Fruit fly (Drosophila melanogaster) whole organism, embryonic: ENCODE results near the gene CG11131.
A peak's percentile ranks its signal among the peaks of the same experiment; 100 is the strongest.

ENCODE experiments used
- ATbp ChIP-seq: fragments of 200-800 bp; sonication (Bioruptor generic); optimal IDR thresholded peaks from 2 replicates; lab custom pipeline; 2017; ENCODE audit warnings: missing biosample characterization, mild to moderate bottlenecking, missing genetic modification characterization, missing genetic modification reagents
- Adf1 ChIP-seq: fragments of 200-800 bp; sonication (Bioruptor generic); IDR thresholded peaks from 2 replicates; pipeline ENCODE4 v1.3.6; 2022; ENCODE audit warnings: missing biosample characterization, missing genetic modification characterization
- Atf-2 ChIP-seq: fragments of 200-800 bp; sonication (Bioruptor generic); optimal IDR thresholded peaks from 2 replicates; lab custom pipeline; 2016; ENCODE audit warnings: missing biosample characterization, missing genetic modification characterization
- BtbVII ChIP-seq: fragments of 200-800 bp; sonication (Bioruptor generic); optimal IDR thresholded peaks from 3 replicates; lab custom pipeline; 2017; ENCODE audit warnings: missing biosample characterization, mild to moderate bottlenecking, missing genetic modification characterization
- CG10147 ChIP-seq: fragments of 200-800 bp; sonication (Bioruptor generic); optimal IDR thresholded peaks from 2 replicates; lab custom pipeline; 2019; ENCODE audit warnings: missing biosample characterization, mild to moderate bottlenecking, missing genetic modification characterization, moderate library complexity
- CG10543 ChIP-seq: fragments of 200-800 bp; sonication (Bioruptor generic); optimal IDR thresholded peaks from 3 replicates; lab custom pipeline; 2017; ENCODE audit warnings: missing biosample characterization, mild to moderate bottlenecking, missing genetic modification characterization, moderate library complexity
- CG12155 ChIP-seq: fragments of 200-800 bp; sonication (Bioruptor generic); optimal IDR thresholded peaks from 3 replicates; lab custom pipeline; 2016; ENCODE audit warnings: missing biosample characterization, missing genetic modification characterization
- CG12299 ChIP-seq: fragments of 200-800 bp; sonication (Bioruptor generic); optimal IDR thresholded peaks from 2 replicates; lab custom pipeline; 2018; ENCODE audit warnings: missing biosample characterization, mild to moderate bottlenecking, missing genetic modification characterization
- CG13287 ChIP-seq: fragments of 200-800 bp; sonication (Bioruptor generic); IDR thresholded peaks from 2 replicates; pipeline ENCODE4 v1.3.6; 2022; ENCODE audit warnings: missing biosample characterization, missing genetic modification characterization; ENCODE audit not compliant: partially characterized antibody
- CG14441 ChIP-seq: fragments of 200-800 bp; sonication (Bioruptor generic); IDR thresholded peaks from 2 replicates; pipeline ENCODE4 v1.3.6; 2022; ENCODE audit warnings: missing biosample characterization, missing genetic modification characterization
- CG17328 ChIP-seq: fragments of 200-800 bp; sonication (Bioruptor generic); IDR thresholded peaks from 2 replicates; pipeline ENCODE4 v1.3.6; 2022; ENCODE audit warnings: missing biosample characterization, missing genetic modification characterization
- CG31224 ChIP-seq: fragments of 200-800 bp; sonication (Bioruptor generic); IDR thresholded peaks from 2 replicates; pipeline ENCODE4 v1.3.6; 2022; ENCODE audit warnings: missing biosample characterization, missing genetic modification characterization
- CG42726 ChIP-seq: fragments of 200-800 bp; sonication (Bioruptor generic); IDR thresholded peaks from 2 replicates; pipeline ENCODE4 v1.3.6; 2022; ENCODE audit warnings: missing biosample characterization, missing genetic modification characterization; ENCODE audit not compliant: partially characterized antibody
- CG4328 ChIP-seq: fragments of 200-800 bp; sonication (Bioruptor generic); optimal IDR thresholded peaks from 3 replicates; lab custom pipeline; 2017; ENCODE audit warnings: missing biosample characterization, missing genetic modification reagents, missing genetic modification characterization
- CG5180 ChIP-seq: fragments of 200-800 bp; sonication (Bioruptor generic); optimal IDR thresholded peaks from 3 replicates; lab custom pipeline; 2017; ENCODE audit warnings: missing biosample characterization, missing genetic modification characterization, mild to moderate bottlenecking, moderate library complexity, missing genetic modification reagents
- CG8290 ChIP-seq, 3 experiments: fragments of 200-800 bp; sonication (Bioruptor generic); optimal IDR thresholded peaks; 2 replicates each; lab custom pipeline; 2016 to 2019; ENCODE audit warnings: missing biosample characterization in 3 of 3, missing genetic modification characterization in 3 of 3, mild to moderate bottlenecking in 2 of 3, moderate library complexity in 1 of 3
- CG9437 ChIP-seq: fragments of 200-800 bp; sonication (Bioruptor generic); optimal IDR thresholded peaks from 2 replicates; lab custom pipeline; 2018; ENCODE audit warnings: missing biosample characterization, mild to moderate bottlenecking, missing genetic modification characterization
- Deaf1 ChIP-seq: fragments of 200-800 bp; optimal IDR thresholded peaks from 3 replicates; lab custom pipeline; 2019; ENCODE audit warnings: missing biosample characterization, mild to moderate bottlenecking, missing genetic modification characterization, moderate library complexity
- Eip74EF ChIP-seq, 2 experiments: fragments of 200-800 bp in 1 of 2; fragments of >200 bp in 1 of 2; sonication (Bioruptor generic) in 1 of 2; optimal IDR thresholded peaks; 2 replicates each; lab custom pipeline; 2017 to 2019; ENCODE audit warnings: missing biosample characterization in 2 of 2, missing genetic modification characterization in 2 of 2, mild to moderate bottlenecking in 1 of 2, moderate library complexity in 1 of 2
- GATAe ChIP-seq: fragments of 200-800 bp; sonication (Bioruptor generic); conservative IDR thresholded peaks from 2 replicates; pipeline ENCODE4 v1.3.6; 2022; ENCODE audit warnings: missing biosample characterization, missing genetic modification characterization
- Hand ChIP-seq: fragments of 200-800 bp; sonication (Bioruptor generic); optimal IDR thresholded peaks from 2 replicates; lab custom pipeline; 2017; ENCODE audit warnings: mild to moderate bottlenecking, missing biosample characterization, missing genetic modification reagents, missing genetic modification characterization
- Hr78 ChIP-seq, 2 experiments: fragments of 200-800 bp in 1 of 2; fragments of >200 bp in 1 of 2; sonication (Bioruptor generic) in 1 of 2; optimal IDR thresholded peaks; 2 replicates each; lab custom pipeline; 2017 to 2019; ENCODE audit warnings: missing biosample characterization in 2 of 2, missing genetic modification characterization in 2 of 2, mild to moderate bottlenecking in 1 of 2, moderate library complexity in 1 of 2
- Jarid2 ChIP-seq: fragments of 200-800 bp; sonication (Bioruptor generic); optimal IDR thresholded peaks from 3 replicates; lab custom pipeline; 2017; ENCODE audit warnings: mild to moderate bottlenecking, missing biosample characterization, missing genetic modification reagents, missing genetic modification characterization
- Ssrp ChIP-seq: fragments of 200-800 bp; sonication (Bioruptor generic); optimal IDR thresholded peaks from 2 replicates; lab custom pipeline; 2018; ENCODE audit warnings: missing biosample characterization, mild to moderate bottlenecking, missing genetic modification characterization, moderate library complexity
- Tbp ChIP-seq: fragments of >200 bp; optimal IDR thresholded peaks from 2 replicates; lab custom pipeline; 2018; ENCODE audit warnings: missing biosample characterization, missing genetic modification characterization
- ab ChIP-seq: fragments of 200-800 bp; sonication (Bioruptor generic); optimal IDR thresholded peaks from 2 replicates; lab custom pipeline; 2016; ENCODE audit warnings: missing biosample characterization, missing genetic modification characterization
- ci ChIP-seq: fragments of 200-800 bp; sonication (Bioruptor generic); IDR thresholded peaks from 3 replicates; pipeline ENCODE4 v1.3.6; 2022; ENCODE audit warnings: missing biosample characterization, missing genetic modification characterization
- crol ChIP-seq: fragments of 200-800 bp; sonication (Bioruptor generic); IDR thresholded peaks from 2 replicates; pipeline ENCODE4 v1.3.6; 2022; ENCODE audit warnings: missing biosample characterization, missing genetic modification characterization
- crp ChIP-seq, 2 experiments: fragments of 200-800 bp; sonication (Bioruptor generic); optimal IDR thresholded peaks; 2 replicates in 1 of 2; 3 replicates in 1 of 2; lab custom pipeline; 2017; ENCODE audit warnings: missing biosample characterization in 2 of 2, missing genetic modification characterization in 2 of 2, mild to moderate bottlenecking in 1 of 2, moderate library complexity in 1 of 2
- exex ChIP-seq: fragments of 200-800 bp; sonication (Bioruptor generic); optimal IDR thresholded peaks from 4 replicates; lab custom pipeline; 2018; ENCODE audit warnings: missing biosample characterization, mild to moderate bottlenecking, missing genetic modification characterization, moderate library complexity
- gcm ChIP-seq: fragments of 200-800 bp; sonication (Bioruptor generic); optimal IDR thresholded peaks from 2 replicates; lab custom pipeline; 2019; ENCODE audit warnings: missing biosample characterization, mild to moderate bottlenecking, missing genetic modification characterization, moderate library complexity
- hb ChIP-seq: fragments of 200-800 bp; sonication (Bioruptor generic); IDR thresholded peaks from 3 replicates; pipeline ENCODE4 v1.3.6; 2022; ENCODE audit warnings: missing biosample characterization, missing genetic modification characterization; ENCODE audit not compliant: partially characterized antibody
- kni ChIP-seq: fragments of 200-800 bp; sonication (Bioruptor generic); optimal IDR thresholded peaks from 3 replicates; lab custom pipeline; 2017; ENCODE audit warnings: mild to moderate bottlenecking, missing biosample characterization, missing genetic modification reagents, missing genetic modification characterization
- lab ChIP-seq: fragments of 200-800 bp; sonication (Bioruptor generic); optimal IDR thresholded peaks from 3 replicates; lab custom pipeline; 2017; ENCODE audit warnings: missing biosample characterization, missing genetic modification characterization, mild to moderate bottlenecking, moderate library complexity, missing genetic modification reagents
- otp ChIP-seq: fragments of 200-800 bp; sonication (Bioruptor generic); IDR thresholded peaks from 3 replicates; pipeline ENCODE4, ENCODE4 v1.3.6; 2022; ENCODE audit warnings: missing biosample characterization, missing genetic modification characterization
- pan ChIP-seq, 4 experiments: fragments of >200 bp in 3 of 4; fragments of 200-800 bp in 1 of 4; sonication (Bioruptor generic) in 1 of 4; optimal IDR thresholded peaks in 3 of 4; IDR thresholded peaks in 1 of 4; 2 replicates each; pipeline versions ENCODE4 v1.3.6 to Lab custom; 2017 to 2022; ENCODE audit warnings: missing biosample characterization in 2 of 4, missing genetic modification characterization in 2 of 4, mixed read lengths in 1 of 4
- pho ChIP-seq: fragments of 200-800 bp; sonication (Bioruptor generic); optimal IDR thresholded peaks from 2 replicates; lab custom pipeline; 2016; ENCODE audit warnings: missing biosample characterization, missing genetic modification characterization
- prd ChIP-seq, 3 experiments: fragments of >200 bp in 2 of 3; fragments of 200-800 bp in 1 of 3; sonication (Bioruptor generic) in 1 of 3; optimal IDR thresholded peaks in 2 of 3; IDR thresholded peaks in 1 of 3; 2 replicates in 2 of 3; 3 replicates in 1 of 3; pipeline versions ENCODE4 v1.3.6 to Lab custom; 2017 to 2022; ENCODE audit warnings: missing biosample characterization in 1 of 3, missing genetic modification characterization in 1 of 3
- psq ChIP-seq: fragments of 200-800 bp; sonication (Bioruptor generic); optimal IDR thresholded peaks from 2 replicates; lab custom pipeline; 2017; ENCODE audit warnings: missing biosample characterization, missing genetic modification characterization
- rib ChIP-seq: fragments of 200-800 bp; sonication (Bioruptor generic); IDR thresholded peaks from 2 replicates; pipeline ENCODE4 v1.3.6; 2022; ENCODE audit warnings: missing biosample characterization, missing genetic modification characterization
- salm ChIP-seq: fragments of 200-800 bp; sonication (Bioruptor generic); optimal IDR thresholded peaks from 2 replicates; lab custom pipeline; 2018; ENCODE audit warnings: missing biosample characterization, mild to moderate bottlenecking, missing genetic modification characterization
- sug ChIP-seq: fragments of 200-800 bp; optimal IDR thresholded peaks from 2 replicates; lab custom pipeline; 2019; ENCODE audit warnings: missing biosample characterization, mild to moderate bottlenecking, missing genetic modification characterization, moderate library complexity
- tgo ChIP-seq: fragments of 200-800 bp; sonication (Bioruptor generic); IDR thresholded peaks from 3 replicates; pipeline ENCODE4 v1.3.6; 2022; ENCODE audit warnings: missing biosample characterization, missing genetic modification characterization
- toy ChIP-seq: fragments of 200-800 bp; sonication (Bioruptor generic); IDR thresholded peaks from 2 replicates; pipeline ENCODE4 v1.3.6; 2022; ENCODE audit warnings: missing biosample characterization, missing genetic modification characterization
- unc-4 ChIP-seq: fragments of 200-800 bp; sonication (Bioruptor generic); IDR thresholded peaks from 2 replicates; pipeline ENCODE4 v1.3.6; 2022; ENCODE audit warnings: missing biosample characterization, missing genetic modification characterization; ENCODE audit not compliant: partially characterized antibody
- zfh1 ChIP-seq: fragments of 200-800 bp; sonication (Bioruptor generic); IDR thresholded peaks from 3 replicates; pipeline ENCODE4 v1.3.6; 2022; ENCODE audit warnings: missing biosample characterization, missing genetic modification characterization

The CG11131 gene

dm6 chr3L:22887677-22888076, 10.9 kb upstream of the CG11131 start:
- no peak for TF ChIP-seq crp (GFP tag; optimal IDR thresholded peaks at IDR 0.05; lab: Kevin White, UChicago)
- TF ChIP-seq lab, result peak; percentile 1
- no peak for TF ChIP-seq ATbp (GFP tag; lab: Kevin White, UChicago)
- no peak for TF ChIP-seq hb
- TF ChIP-seq BtbVII, result peak; percentile 16
- 0 out of 3 replicates have a peak, but pooled peaks have one; percentile 22 for TF ChIP-seq ci (GFP tag; lab: Robert Waterston, UW)
- TF ChIP-seq tgo (GFP tag; lab: Robert Waterston, UW), result no peak
- TF ChIP-seq CG9437 (GFP tag; lab: Kevin White, UChicago), result no peak
- TF ChIP-seq Atf-2 (GFP tag; lab: Kevin White, UChicago), result no peak
- TF ChIP-seq pho (GFP tag; lab: Kevin White, UChicago), result no peak
- no peak for TF ChIP-seq CG14441 (GFP tag; lab: Robert Waterston, UW)
- no peak for TF ChIP-seq zfh1 (GFP tag; lab: Robert Waterston, UW)
- TF ChIP-seq CG42726 (GFP tag; lab: Robert Waterston, UW), result 0 out of 2 replicates have a peak, but pooled peaks have one; percentile 8
- TF ChIP-seq ab (GFP tag; lab: Kevin White, UChicago), result no peak
- no peak for TF ChIP-seq pan (optimal IDR thresholded peaks at IDR 0.05; lab: Kevin White, UChicago)
- no peak for TF ChIP-seq pan (GFP tag; optimal IDR thresholded peaks at IDR 0.05 in 1 of 2, IDR thresholded peaks at IDR 0.05 in 1 of 2)
- TF ChIP-seq sug (tag; lab: Kevin White, UChicago), result peak; percentile 16
- no peak for TF ChIP-seq gcm
- TF ChIP-seq exex (tag; lab: Kevin White, UChicago), result peak; percentile 27
- TF ChIP-seq Jarid2, result no peak
- no peak for TF ChIP-seq CG12155 (GFP tag; lab: Kevin White, UChicago)
- TF ChIP-seq prd (optimal IDR thresholded peaks at IDR 0.05; lab: Kevin White, UChicago), result no peak
- TF ChIP-seq prd (GFP tag; IDR thresholded peaks at IDR 0.05; lab: Robert Waterston, UW), result no peak
- TF ChIP-seq CG31224 (GFP tag; lab: Robert Waterston, UW), result 0 out of 2 replicates have a peak, but pooled peaks have one; percentile 20
- TF ChIP-seq otp, result peak; percentile 66; the same call in 1 of the 3 replicates
- TF ChIP-seq psq (GFP tag; lab: Kevin White, UChicago), result no peak
- TF ChIP-seq toy (GFP tag; lab: Robert Waterston, UW), result no peak
- TF ChIP-seq CG13287 (GFP tag; lab: Robert Waterston, UW), result no peak
- TF ChIP-seq GATAe (GFP tag; lab: Robert Waterston, UW), result no peak
- TF ChIP-seq Tbp (GFP tag; lab: Kevin White, UChicago), result no peak
- TF ChIP-seq, all 482 proteins: peak for 8

dm6 chr3L:22888591-22889258, 9.8 kb upstream of the CG11131 start:
- TF ChIP-seq CG8290 (GFP tag; optimal IDR thresholded peaks at IDR 0.05; lab: Kevin White, UChicago) (no peak), CG8290 (tag; optimal IDR thresholded peaks at IDR 0.05; lab: Kevin White, UChicago) (peak in 1 of 2 experiments; percentile 7), Deaf1 (peak; percentile 68), unc-4 (GFP tag; lab: Robert Waterston, UW) (no peak), kni (peak; percentile 61), salm (tag; lab: Kevin White, UChicago) (no peak), CG4328 (no peak), Ssrp (tag; lab: Kevin White, UChicago) (no peak), CG10147 (no peak), crol (GFP tag; lab: Robert Waterston, UW) (peak; percentile 67), CG17328 (no peak), CG12299 (tag; lab: Kevin White, UChicago) (peak; percentile 24), rib (0 out of 2 replicates have a peak, but pooled peaks have one; percentile 38), Hand (GFP tag; lab: Kevin White, UChicago) (peak; percentile 17), Eip74EF (GFP tag; optimal IDR thresholded peaks at IDR 0.05; lab: Kevin White, UChicago) (peak in 1 of 2 experiments; percentile 57), Adf1 (GFP tag; lab: Robert Waterston, UW) (peak; percentile 12; the same call in 1 of the 2 replicates), CG31224 (GFP tag; lab: Robert Waterston, UW) (no peak), Hr78 (GFP tag; optimal IDR thresholded peaks at IDR 0.05; lab: Kevin White, UChicago) (peak in 1 of 2 experiments; percentile 80), CG10543 (GFP tag; lab: Kevin White, UChicago) (peak; percentile 71), lab (peak; percentile 5), CG5180 (GFP tag; lab: Kevin White, UChicago) (peak; percentile 69)
